Worm (Caenorhabditis elegans): ENCODE data around the gene hpo-6.
"Not testable (repeated sequence)": the region's sequence is repeated elsewhere in the genome, so short reads cannot be mapped to it uniquely, and the experiment has no call there.

hpo-6 gene

DNA sequence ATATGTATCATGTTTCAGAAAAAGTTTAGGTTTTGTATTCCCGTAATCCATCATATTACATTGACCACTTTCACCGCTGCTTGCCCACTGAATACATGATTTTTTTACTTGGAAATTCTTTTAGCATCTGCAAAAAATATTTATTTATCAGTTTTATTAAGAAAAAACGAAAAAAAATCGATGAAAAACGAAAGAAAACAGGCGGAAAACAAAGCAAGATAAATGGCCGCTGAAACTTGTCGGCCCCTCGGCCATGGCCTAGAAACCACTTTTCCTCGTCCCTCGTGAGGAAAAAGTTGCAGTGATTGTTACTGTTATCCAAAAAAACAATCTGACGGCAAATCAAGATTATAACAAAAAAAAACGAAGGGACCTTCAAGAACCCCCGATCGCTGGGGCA, 48.0 kb downstream of the hpo-6 start, which contains the start of gene dsl-3:
TSS of gene dsl-3 (plus strand) at position 301 of the 400 bp plus-strand sequence.
- not testable (repeated sequence) for TF ChIP-seq dao-5, him-1, W03F9.2 (tag; optimal IDR thresholded peaks at IDR 0.05)

DNA sequence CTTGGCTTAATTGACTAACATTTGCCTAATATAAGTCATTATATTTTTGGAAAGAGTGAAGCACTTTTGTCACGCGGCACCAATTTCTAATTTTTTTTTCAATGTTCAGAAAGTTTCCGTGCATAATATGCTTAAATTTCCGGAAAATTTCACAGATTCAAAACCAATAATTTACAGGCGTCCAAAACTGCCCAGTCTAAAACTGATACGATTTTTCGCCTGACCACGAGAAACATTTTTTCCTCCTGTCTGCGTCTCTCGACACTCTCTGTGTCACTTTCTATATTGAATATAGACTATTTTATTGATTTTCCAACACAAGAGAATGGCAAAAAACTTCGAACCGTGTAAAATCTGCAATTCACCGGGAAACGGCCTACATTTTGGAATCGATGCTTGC, 51.6 kb downstream of the hpo-6 start, which contains the start of gene nhr-122:
TSS of gene nhr-122 (plus strand) at position 301 of the 400 bp plus-strand sequence.
- TF ChIP-seq W03F9.2 (tag; optimal IDR thresholded peaks at IDR 0.05) (no peak), dao-5 (tag; optimal IDR thresholded peaks at IDR 0.05) (no peak), him-1 (tag; optimal IDR thresholded peaks at IDR 0.05) (no peak)

All from whole organism, L4/young adult.